Fruit fly (Drosophila melanogaster) whole organism, embryonic: ENCODE measurements around the gene REG.

Source experiments
- Atf6 ChIP-seq: fragments of 200-800 bp; sonication (Bioruptor generic); IDR thresholded peaks from 2 replicates; pipeline ENCODE4 v1.3.6; 2022; ENCODE audit warnings: missing biosample characterization, missing genetic modification characterization
- CG10147 ChIP-seq: fragments of 200-800 bp; sonication (Bioruptor generic); optimal IDR thresholded peaks from 2 replicates; lab custom pipeline; 2019; ENCODE audit warnings: missing biosample characterization, mild to moderate bottlenecking, missing genetic modification characterization, moderate library complexity
- CG10274 ChIP-seq: fragments of 200-800 bp; sonication (Bioruptor generic); optimal IDR thresholded peaks from 3 replicates; lab custom pipeline; 2017; ENCODE audit warnings: missing biosample characterization, mild to moderate bottlenecking, missing genetic modification characterization
- CG10979 ChIP-seq: fragments of 200-800 bp; sonication (Bioruptor generic); optimal IDR thresholded peaks from 2 replicates; lab custom pipeline; 2018; ENCODE audit warnings: missing biosample characterization, mild to moderate bottlenecking, missing genetic modification characterization, moderate library complexity
- CG12299 ChIP-seq: fragments of 200-800 bp; sonication (Bioruptor generic); optimal IDR thresholded peaks from 2 replicates; lab custom pipeline; 2018; ENCODE audit warnings: missing biosample characterization, mild to moderate bottlenecking, missing genetic modification characterization
- CG12744 ChIP-seq: fragments of 200-800 bp; sonication (Bioruptor generic); optimal IDR thresholded peaks from 2 replicates; lab custom pipeline; 2016; ENCODE audit warnings: missing biosample characterization, missing genetic modification characterization
- CG13123 ChIP-seq: fragments of 200-800 bp; sonication (Bioruptor generic); optimal IDR thresholded peaks from 2 replicates; lab custom pipeline; 2016; ENCODE audit warnings: missing biosample characterization, missing genetic modification characterization
- CG13624 ChIP-seq: fragments of 200-800 bp; sonication (Bioruptor generic); optimal IDR thresholded peaks from 2 replicates; lab custom pipeline; 2016; ENCODE audit warnings: missing biosample characterization, missing genetic modification characterization
- CG14710 ChIP-seq: fragments of 200-800 bp; sonication (Bioruptor generic); optimal IDR thresholded peaks from 3 replicates; lab custom pipeline; 2019; ENCODE audit warnings: missing biosample characterization, mild to moderate bottlenecking, missing genetic modification characterization, moderate library complexity
- CG14965 ChIP-seq: fragments of 200-800 bp; sonication (Bioruptor generic); optimal IDR thresholded peaks from 2 replicates; lab custom pipeline; 2016; ENCODE audit warnings: missing biosample characterization, missing genetic modification characterization, borderline replicate concordance
- CG1602 ChIP-seq: fragments of 200-800 bp; sonication (Bioruptor generic); optimal IDR thresholded peaks from 3 replicates; lab custom pipeline; 2016; ENCODE audit warnings: missing biosample characterization, missing genetic modification characterization
- CG30403 ChIP-seq: fragments of 200-800 bp; sonication (Bioruptor generic); optimal IDR thresholded peaks from 3 replicates; lab custom pipeline; 2016; ENCODE audit warnings: missing biosample characterization, missing genetic modification characterization
- CG3163 ChIP-seq: fragments of 200-800 bp; sonication (Bioruptor generic); optimal IDR thresholded peaks from 3 replicates; lab custom pipeline; 2016; ENCODE audit warnings: missing biosample characterization, missing genetic modification characterization
- CG34376 ChIP-seq: fragments of 200-800 bp; sonication (Bioruptor generic); optimal IDR thresholded peaks from 2 replicates; lab custom pipeline; 2018; ENCODE audit warnings: missing biosample characterization, mild to moderate bottlenecking, missing genetic modification characterization
- CG4282 ChIP-seq: fragments of 200-800 bp; sonication (Bioruptor generic); optimal IDR thresholded peaks from 2 replicates; lab custom pipeline; 2016; ENCODE audit warnings: missing biosample characterization, missing genetic modification characterization
- CG4424 ChIP-seq: fragments of 200-800 bp; sonication (Bioruptor generic); optimal IDR thresholded peaks from 3 replicates; lab custom pipeline; 2016; ENCODE audit warnings: missing biosample characterization, missing genetic modification characterization
- CG5953 ChIP-seq: fragments of 200-800 bp; sonication (Bioruptor generic); IDR thresholded peaks from 2 replicates; pipeline ENCODE4 v1.3.6; 2022; ENCODE audit warnings: missing biosample characterization, missing genetic modification characterization
- CG6689 ChIP-seq: fragments of 200-800 bp; sonication (Bioruptor generic); IDR thresholded peaks from 2 replicates; pipeline ENCODE4 v1.3.6; 2022; ENCODE audit warnings: missing biosample characterization, missing genetic modification characterization
- CG6765 ChIP-seq: fragments of 200-800 bp; sonication (Bioruptor generic); optimal IDR thresholded peaks from 3 replicates; lab custom pipeline; 2017; ENCODE audit warnings: missing biosample characterization, mild to moderate bottlenecking, missing genetic modification characterization
- CG6854 ChIP-seq: fragments of 200-800 bp; sonication (Bioruptor generic); optimal IDR thresholded peaks from 3 replicates; lab custom pipeline; 2017; ENCODE audit warnings: missing biosample characterization, mild to moderate bottlenecking, missing genetic modification characterization
- CG7357 ChIP-seq: fragments of 200-800 bp; sonication (Bioruptor generic); IDR thresholded peaks from 3 replicates; pipeline ENCODE4 v1.3.6; 2022; ENCODE audit warnings: missing biosample characterization, missing genetic modification characterization
- CG7839 ChIP-seq: fragments of 200-800 bp; sonication (Bioruptor generic); optimal IDR thresholded peaks from 3 replicates; lab custom pipeline; 2018; ENCODE audit warnings: missing biosample characterization, mild to moderate bottlenecking, missing genetic modification characterization, moderate library complexity
- CG7963 ChIP-seq: fragments of 200-800 bp; sonication (Bioruptor generic); IDR thresholded peaks from 3 replicates; pipeline ENCODE4 v1.3.6; 2022; ENCODE audit warnings: missing biosample characterization, missing genetic modification characterization; ENCODE audit not compliant: partially characterized antibody
- Dip3 ChIP-seq: fragments of 200-800 bp; sonication (Bioruptor generic); optimal IDR thresholded peaks from 3 replicates; lab custom pipeline; 2016; ENCODE audit warnings: missing biosample characterization, missing genetic modification characterization
- HHEX ChIP-seq: fragments of 200-800 bp; sonication (Bioruptor generic); optimal IDR thresholded peaks from 3 replicates; lab custom pipeline; 2017; ENCODE audit warnings: missing biosample characterization, mild to moderate bottlenecking, missing genetic modification characterization, missing genetic modification reagents
- Hsf ChIP-seq: fragments of 200-800 bp; sonication (Bioruptor generic); optimal IDR thresholded peaks from 3 replicates; lab custom pipeline; 2016; ENCODE audit warnings: missing biosample characterization, missing genetic modification characterization
- Mrtf ChIP-seq: fragments of 200-800 bp; sonication (Bioruptor generic); IDR thresholded peaks from 3 replicates; pipeline ENCODE4 v1.3.6; 2022; ENCODE audit warnings: missing biosample characterization, missing genetic modification characterization
- Sox102F ChIP-seq: fragments of 200-800 bp; sonication (Bioruptor generic); optimal IDR thresholded peaks from 2 replicates; lab custom pipeline; 2018; ENCODE audit warnings: missing biosample characterization, mild to moderate bottlenecking, missing genetic modification characterization, moderate library complexity
- Usf ChIP-seq: fragments of 200-800 bp; sonication (Bioruptor generic); optimal IDR thresholded peaks from 2 replicates; lab custom pipeline; 2017; ENCODE audit warnings: missing genotype, missing biosample characterization, missing genetic modification characterization
- amos ChIP-seq: fragments of 200-800 bp; sonication (Bioruptor generic); IDR thresholded peaks from 2 replicates; pipeline ENCODE4 v1.3.6; 2022; ENCODE audit warnings: missing biosample characterization, missing genetic modification characterization; ENCODE audit not compliant: partially characterized antibody
- ap ChIP-seq: fragments of 200-800 bp; sonication (Bioruptor generic); IDR thresholded peaks from 2 replicates; pipeline ENCODE4 v1.3.6; 2022; ENCODE audit warnings: missing biosample characterization, missing genetic modification characterization
- az2 ChIP-seq: fragments of 200-800 bp; sonication (Bioruptor generic); optimal IDR thresholded peaks from 3 replicates; lab custom pipeline; 2016; ENCODE audit warnings: missing biosample characterization, missing genetic modification characterization
- bigmax ChIP-seq: fragments of 200-800 bp; sonication (Bioruptor generic); optimal IDR thresholded peaks from 2 replicates; lab custom pipeline; 2018; ENCODE audit warnings: missing biosample characterization, mild to moderate bottlenecking, missing genetic modification characterization
- bsh ChIP-seq, 2 experiments: fragments of 200-800 bp; sonication (Bioruptor generic); optimal IDR thresholded peaks; 2 replicates each; lab custom pipeline; 2017 to 2018; ENCODE audit warnings: mild to moderate bottlenecking in 2 of 2, missing biosample characterization in 2 of 2, missing genetic modification characterization in 2 of 2, moderate library complexity in 1 of 2
- chinmo ChIP-seq: fragments of 200-800 bp; sonication (Bioruptor generic); IDR thresholded peaks from 4 replicates; pipeline ENCODE4 v1.3.6; 2022; ENCODE audit warnings: missing biosample characterization, missing genetic modification characterization; ENCODE audit not compliant: partially characterized antibody
- ci ChIP-seq: fragments of 200-800 bp; sonication (Bioruptor generic); IDR thresholded peaks from 3 replicates; pipeline ENCODE4 v1.3.6; 2022; ENCODE audit warnings: missing biosample characterization, missing genetic modification characterization
- dan ChIP-seq: fragments of 200-800 bp; sonication (Bioruptor generic); IDR thresholded peaks from 2 replicates; pipeline ENCODE4 v1.3.6; 2022; ENCODE audit warnings: missing biosample characterization, missing genetic modification characterization
- dm ChIP-seq: fragments of 200-800 bp; sonication (Bioruptor generic); optimal IDR thresholded peaks from 3 replicates; lab custom pipeline; 2016; ENCODE audit warnings: missing biosample characterization, missing genetic modification characterization
- en ChIP-seq: fragments of 200-800 bp; sonication (Bioruptor generic); optimal IDR thresholded peaks from 2 replicates; lab custom pipeline; 2016; ENCODE audit warnings: missing biosample characterization, missing genetic modification characterization
- gcm ChIP-seq: fragments of 200-800 bp; sonication (Bioruptor generic); optimal IDR thresholded peaks from 2 replicates; lab custom pipeline; 2019; ENCODE audit warnings: missing biosample characterization, mild to moderate bottlenecking, missing genetic modification characterization, moderate library complexity
- knrl ChIP-seq: fragments of 200-800 bp; sonication (Bioruptor generic); IDR thresholded peaks from 3 replicates; pipeline ENCODE4 v1.3.6; 2022; ENCODE audit warnings: missing biosample characterization, missing genetic modification characterization; ENCODE audit not compliant: partially characterized antibody
- nau ChIP-seq: fragments of 200-800 bp; sonication (Bioruptor generic); optimal IDR thresholded peaks from 3 replicates; lab custom pipeline; 2017; ENCODE audit warnings: missing biosample characterization, mild to moderate bottlenecking, missing genetic modification characterization, missing genetic modification reagents
- phol ChIP-seq: fragments of 200-800 bp; sonication (Bioruptor generic); optimal IDR thresholded peaks from 3 replicates; lab custom pipeline; 2018; ENCODE audit warnings: missing biosample characterization, mild to moderate bottlenecking, missing genetic modification characterization, moderate library complexity
- ranshi ChIP-seq: fragments of 200-800 bp; sonication (Bioruptor generic); IDR thresholded peaks from 2 replicates; pipeline ENCODE4 v1.3.6; 2022; ENCODE audit warnings: missing biosample characterization, missing genetic modification characterization
- row ChIP-seq: fragments of 200-800 bp; sonication (Bioruptor generic); IDR thresholded peaks from 3 replicates; pipeline ENCODE4 v1.3.6; 2022; ENCODE audit warnings: missing biosample characterization, missing genetic modification characterization
- scrt ChIP-seq: fragments of 200-800 bp; sonication (Bioruptor generic); optimal IDR thresholded peaks from 2 replicates; lab custom pipeline; 2018; ENCODE audit warnings: missing biosample characterization, mild to moderate bottlenecking, missing genetic modification characterization, moderate library complexity
- sima ChIP-seq: fragments of 200-800 bp; sonication (Bioruptor generic); optimal IDR thresholded peaks from 2 replicates; lab custom pipeline; 2016; ENCODE audit warnings: missing biosample characterization, missing genetic modification characterization
- stwl ChIP-seq: fragments of 200-800 bp; sonication (Bioruptor generic); optimal IDR thresholded peaks from 3 replicates; lab custom pipeline; 2018; ENCODE audit warnings: missing biosample characterization, mild to moderate bottlenecking, missing genetic modification characterization, moderate library complexity
- trh ChIP-seq: fragments of 200-800 bp; sonication (Bioruptor generic); optimal IDR thresholded peaks from 2 replicates; lab custom pipeline; 2016; ENCODE audit warnings: missing biosample characterization, missing genetic modification characterization
- tup ChIP-seq: fragments of 200-800 bp; sonication (Bioruptor generic); optimal IDR thresholded peaks from 2 replicates; lab custom pipeline; 2016; ENCODE audit warnings: missing biosample characterization, mild to moderate bottlenecking, missing genetic modification characterization, moderate library complexity
- twi ChIP-seq: fragments of 200-800 bp; optimal IDR thresholded peaks from 2 replicates; lab custom pipeline; 2019; ENCODE audit warnings: missing biosample characterization, mild to moderate bottlenecking, missing genetic modification characterization, moderate library complexity
- unpg ChIP-seq: fragments of 200-800 bp; sonication (Bioruptor generic); optimal IDR thresholded peaks from 3 replicates; lab custom pipeline; 2018; ENCODE audit warnings: missing biosample characterization, mild to moderate bottlenecking, missing genetic modification characterization, moderate library complexity

REG gene

DNA sequence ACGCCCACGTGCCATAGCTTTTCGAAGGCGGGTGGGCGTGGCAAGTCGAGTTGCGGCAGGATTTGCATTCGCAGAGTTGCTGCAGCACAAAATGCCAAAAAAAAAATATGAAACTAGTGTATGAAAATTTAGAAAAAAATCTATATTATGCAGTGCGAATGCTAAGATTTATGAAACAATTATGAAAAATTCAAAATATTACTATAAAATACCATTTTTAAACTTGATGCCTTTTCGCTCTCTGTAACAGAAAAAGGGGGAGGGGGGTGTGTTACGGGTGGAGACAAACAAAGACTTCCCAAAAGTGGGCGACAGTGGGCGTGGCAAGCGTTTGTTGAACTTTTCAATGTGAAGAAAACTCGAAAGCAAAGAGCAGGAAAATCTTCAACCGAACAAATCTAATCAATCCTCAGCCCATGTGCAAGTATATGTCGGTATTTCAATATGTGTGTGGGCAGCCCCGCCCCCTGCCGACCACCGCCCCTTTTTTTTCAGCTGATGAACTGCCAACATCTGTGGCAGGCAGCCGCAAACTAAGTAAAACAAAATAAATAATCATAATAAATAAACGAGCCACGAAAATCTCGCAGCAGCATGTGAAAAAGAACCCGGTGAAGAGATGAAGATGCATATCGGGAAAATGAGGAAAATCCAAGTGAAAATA is 37.7 kb downstream of the REG start (continued):
- peak; percentile 3 for TF ChIP-seq CG1602
- TF ChIP-seq en (GFP tag; lab: Kevin White, UChicago): no peak
- TF ChIP-seq bigmax (GFP tag; lab: Kevin White, UChicago): no peak
- peak; percentile 23 for TF ChIP-seq CG30403
- TF ChIP-seq dan (GFP tag; lab: Robert Waterston, UW): no peak
- TF ChIP-seq Usf (GFP tag; lab: Kevin White, UChicago): no peak
- TF ChIP-seq chinmo: no peak
- TF ChIP-seq CG34376 (GFP tag; lab: Kevin White, UChicago): no peak
- TF ChIP-seq twi (tag; lab: Kevin White, UChicago): peak; percentile 67
- TF ChIP-seq az2 (GFP tag; lab: Kevin White, UChicago): peak; percentile 26
- no peak for TF ChIP-seq tup (GFP tag; lab: Kevin White, UChicago)
- TF ChIP-seq Dip3 (GFP tag; lab: Kevin White, UChicago): no peak
- peak; percentile 1 for TF ChIP-seq nau
- TF ChIP-seq CG4424 (GFP tag; lab: Kevin White, UChicago): peak; percentile 18
- TF ChIP-seq CG5953: no peak
- TF ChIP-seq CG7357 (GFP tag; lab: Robert Waterston, UW): no peak
- no peak for TF ChIP-seq unpg (GFP tag; lab: Kevin White, UChicago)
- TF ChIP-seq row (GFP tag; lab: Robert Waterston, UW): no peak
- TF ChIP-seq CG13624 (GFP tag; lab: Kevin White, UChicago): no peak
- TF ChIP-seq CG3163 (GFP tag; lab: Kevin White, UChicago): no peak
- TF ChIP-seq CG7839 (tag; lab: Kevin White, UChicago): no peak
- no peak for TF ChIP-seq knrl
- TF ChIP-seq ap (GFP tag; lab: Robert Waterston, UW): 0 out of 2 replicates have a peak, but pooled peaks have one; percentile 7
- TF ChIP-seq CG14710 (tag; lab: Kevin White, UChicago): peak; percentile 4
- peak; percentile 39 for TF ChIP-seq CG10979 (tag; lab: Kevin White, UChicago)
- TF ChIP-seq CG10147: no peak
- no peak for TF ChIP-seq CG10274
- no peak for TF ChIP-seq CG13123 (GFP tag; lab: Kevin White, UChicago)
- peak; percentile 36 for TF ChIP-seq phol (tag; lab: Kevin White, UChicago)
- no peak for TF ChIP-seq scrt
- no peak for TF ChIP-seq CG7963
- TF ChIP-seq dm (GFP tag; lab: Kevin White, UChicago): no peak
- TF ChIP-seq CG6854 (GFP tag; lab: Kevin White, UChicago): no peak
- TF ChIP-seq bsh (GFP tag; optimal IDR thresholded peaks at IDR 0.05; lab: Kevin White, UChicago): peak in 1 of 2 experiments; percentile 51
- no peak for TF ChIP-seq trh (GFP tag; lab: Kevin White, UChicago)
- TF ChIP-seq Hsf: no peak
- TF ChIP-seq CG6689: no peak

dm6 chrX:13251310-13251709 is 39.2 kb downstream of the REG start:
- peak; percentile 38 for TF ChIP-seq gcm
- peak; percentile 29 for TF ChIP-seq CG12744 (GFP tag; lab: Kevin White, UChicago)
- no peak for TF ChIP-seq CG14965 (GFP tag; lab: Kevin White, UChicago)
- peak; percentile 83 for TF ChIP-seq Sox102F (GFP tag; lab: Kevin White, UChicago)
- peak; percentile 80 for TF ChIP-seq HHEX
- TF ChIP-seq ci (GFP tag; lab: Robert Waterston, UW): peak; percentile 93
- TF ChIP-seq ranshi (GFP tag; lab: Robert Waterston, UW): peak; percentile 67
- TF ChIP-seq CG12299: no peak
- peak; percentile 14 for TF ChIP-seq sima (GFP tag; lab: Kevin White, UChicago)
- TF ChIP-seq stwl (tag; lab: Kevin White, UChicago): no peak
- TF ChIP-seq Atf6 (GFP tag; lab: Robert Waterston, UW): peak; percentile 66; the same call in 1 of the 2 replicates
- TF ChIP-seq amos (GFP tag; lab: Robert Waterston, UW): no peak
- TF ChIP-seq Mrtf (GFP tag; lab: Robert Waterston, UW): peak; percentile 74
- no peak for TF ChIP-seq CG6765 (GFP tag; lab: Kevin White, UChicago)
- TF ChIP-seq CG4282 (GFP tag; lab: Kevin White, UChicago): no peak
